Worm (Caenorhabditis elegans) whole organism, young adult: Measurements from ENCODE around the gene ced-4.
A peak's percentile ranks its signal among the peaks of the same experiment; 100 is the strongest.

Experiments used
- B0019.2 ChIP-seq: fragments of 200-800 bp; sonication (Bioruptor generic); conservative IDR thresholded peaks from 2 replicates; pipeline ENCODE4 v1.3.6; 2022; ENCODE audit warnings: missing genetic modification reagents, missing genetic modification characterization, missing compliant biosample characterization
- B0336.3 ChIP-seq: fragments of 200-800 bp; sonication (Bioruptor generic); IDR thresholded peaks from 2 replicates; pipeline ENCODE4 v1.3.6; 2022; ENCODE audit warnings: missing genetic modification characterization, missing compliant biosample characterization
- F23B12.7 ChIP-seq: sonication (generic microtip); optimal IDR thresholded peaks from 2 replicates; lab custom pipeline; 2017; ENCODE audit warnings: missing genetic modification characterization, mild to moderate bottlenecking, missing compliant biosample characterization, antibody characterized with exemption, moderate library complexity; ENCODE audit not compliant: insufficient read depth
- F37B4.10 ChIP-seq: fragments of 200-800 bp; sonication (Bioruptor generic); IDR thresholded peaks from 2 replicates; pipeline ENCODE4 v1.3.6; 2022; ENCODE audit warnings: missing genetic modification characterization, missing compliant biosample characterization
- T07F8.4 ChIP-seq: sonication (generic microtip); optimal IDR thresholded peaks from 2 replicates; lab custom pipeline; 2016; ENCODE audit warnings: mild to moderate bottlenecking, missing genetic modification characterization, moderate library complexity, missing compliant biosample characterization
- Y53G8AR.9 ChIP-seq: fragments of 200-800 bp; sonication (Bioruptor generic); conservative IDR thresholded peaks from 2 replicates; pipeline ENCODE4 v1.3.6; 2022; ENCODE audit warnings: missing genetic modification reagents, missing genetic modification characterization, missing compliant biosample characterization
- aptf-3 ChIP-seq: fragments of 200-800 bp; sonication (Bioruptor generic); IDR thresholded peaks from 2 replicates; pipeline ENCODE4 v1.3.6; 2022; ENCODE audit warnings: missing genetic modification characterization, missing compliant biosample characterization
- attf-5 ChIP-seq: fragments of 200-800 bp; sonication (Bioruptor generic); optimal IDR thresholded peaks from 2 replicates; lab custom pipeline; 2018; ENCODE audit warnings: mild to moderate bottlenecking, missing genetic modification characterization, missing compliant biosample characterization
- attf-6 ChIP-seq: fragments of 200-800 bp; sonication (Bioruptor generic); IDR thresholded peaks from 2 replicates; pipeline ENCODE4 v1.3.6; 2022; ENCODE audit warnings: missing genetic modification reagents, missing genetic modification characterization, missing compliant biosample characterization
- bed-1 ChIP-seq: fragments of 200-800 bp; sonication (Bioruptor generic); IDR thresholded peaks from 2 replicates; pipeline ENCODE4 v1.3.6; 2022; ENCODE audit warnings: missing genetic modification reagents, missing genetic modification characterization, missing compliant biosample characterization
- ceh-40 ChIP-seq: fragments of 200-800 bp; sonication (Bioruptor generic); IDR thresholded peaks from 2 replicates; pipeline ENCODE4 v1.3.6; 2022; ENCODE audit warnings: missing genetic modification characterization, missing compliant biosample characterization
- chd-7 ChIP-seq: sonication (generic microtip); optimal IDR thresholded peaks from 2 replicates; lab custom pipeline; 2016; ENCODE audit warnings: mild to moderate bottlenecking, missing genetic modification characterization, moderate library complexity, missing compliant biosample characterization
- egl-44 ChIP-seq: fragments of 200-800 bp; sonication (Bioruptor generic); IDR thresholded peaks from 2 replicates; pipeline ENCODE4 v1.3.6; 2022; ENCODE audit warnings: missing genetic modification reagents, missing genetic modification characterization, missing compliant biosample characterization
- egrh-3 ChIP-seq: fragments of 200-800 bp; sonication (Bioruptor generic); IDR thresholded peaks from 2 replicates; pipeline ENCODE4 v1.3.6; 2022; ENCODE audit warnings: missing genetic modification reagents, missing genetic modification characterization, missing compliant biosample characterization
- ets-4 ChIP-seq: fragments of 200-800 bp; sonication (Bioruptor generic); optimal IDR thresholded peaks from 2 replicates; lab custom pipeline; 2018; ENCODE audit warnings: mild to moderate bottlenecking, missing genetic modification characterization, missing compliant biosample characterization
- hmg-1.2 ChIP-seq: fragments of 200-800 bp; sonication (Bioruptor generic); IDR thresholded peaks from 2 replicates; pipeline ENCODE4 v1.3.6; 2022; ENCODE audit warnings: missing genetic modification reagents, missing genetic modification characterization, missing compliant biosample characterization
- hrde-1 ChIP-seq: sonication (generic microtip); optimal IDR thresholded peaks from 2 replicates; lab custom pipeline; 2016; ENCODE audit warnings: missing genetic modification characterization, mild to moderate bottlenecking, missing compliant biosample characterization, moderate library complexity, missing genotype, missing genetic modification reagents, borderline replicate concordance
- lin-35 ChIP-seq, 3 experiments: fragments of 150-350 bp in 2 of 3; sonication (generic microtip) in 1 of 3; optimal IDR thresholded peaks; 2 replicates each; lab custom pipeline; 2014 to 2018; ENCODE audit warnings: missing biosample characterization in 3 of 3, missing genetic modification characterization in 3 of 3, missing genetic modification reagents in 3 of 3
- madf-10 ChIP-seq: sonication (generic microtip); optimal IDR thresholded peaks from 2 replicates; lab custom pipeline; 2016; ENCODE audit warnings: mild to moderate bottlenecking, missing genetic modification characterization, missing compliant biosample characterization
- mcd-1 ChIP-seq: fragments of 200-800 bp; sonication (Bioruptor generic); IDR thresholded peaks from 2 replicates; pipeline ENCODE4 v1.3.6; 2022; ENCODE audit warnings: missing genetic modification reagents, missing genetic modification characterization, missing compliant biosample characterization
- nfya-1 ChIP-seq: sonication (generic microtip); optimal IDR thresholded peaks from 2 replicates; lab custom pipeline; 2017; ENCODE audit warnings: antibody characterized with exemption, missing compliant biosample characterization, missing genetic modification characterization, borderline replicate concordance; ENCODE audit not compliant: insufficient read depth
- nfyb-1 ChIP-seq: fragments of 200-800 bp; sonication (Bioruptor generic); IDR thresholded peaks from 2 replicates; pipeline ENCODE4 v1.3.6; 2022; ENCODE audit warnings: missing genetic modification reagents, missing genetic modification characterization, missing compliant biosample characterization
- nhr-27 ChIP-seq: fragments of 200-800 bp; sonication (Bioruptor generic); optimal IDR thresholded peaks from 2 replicates; lab custom pipeline; 2018; ENCODE audit warnings: mild to moderate bottlenecking, missing genetic modification characterization, moderate library complexity, missing compliant biosample characterization
- pbrm-1 ChIP-seq: fragments of 200-800 bp; sonication (Bioruptor generic); IDR thresholded peaks from 2 replicates; pipeline ENCODE4 v1.3.6; 2022; ENCODE audit warnings: missing genetic modification reagents, missing genetic modification characterization, missing compliant biosample characterization
- rcor-1 ChIP-seq: fragments of 200-800 bp; sonication (Bioruptor generic); IDR thresholded peaks from 2 replicates; pipeline ENCODE4 v1.3.6; 2022; ENCODE audit warnings: missing genetic modification reagents, missing genetic modification characterization, missing compliant biosample characterization
- repo-1 ChIP-seq: sonication (generic microtip); optimal IDR thresholded peaks from 2 replicates; lab custom pipeline; 2017; ENCODE audit warnings: mild to moderate bottlenecking, missing genetic modification characterization, missing compliant biosample characterization
- sdz-38 ChIP-seq: sonication (generic microtip); optimal IDR thresholded peaks from 2 replicates; lab custom pipeline; 2016; ENCODE audit warnings: missing genotype, missing genetic modification characterization, missing compliant biosample characterization
- sea-2 ChIP-seq: fragments of 200-800 bp; sonication (Bioruptor generic); IDR thresholded peaks from 2 replicates; pipeline ENCODE4 v1.3.6; 2022; ENCODE audit warnings: missing genetic modification characterization, missing compliant biosample characterization
- snpc-1.1 ChIP-seq: sonication (generic microtip); optimal IDR thresholded peaks from 2 replicates; lab custom pipeline; 2017; ENCODE audit warnings: missing genetic modification characterization, mild to moderate bottlenecking, missing compliant biosample characterization, antibody characterized with exemption, moderate library complexity, missing genotype, missing genetic modification reagents; ENCODE audit not compliant: insufficient read depth
- snpc-1.3 ChIP-seq: sonication (generic microtip); optimal IDR thresholded peaks from 2 replicates; lab custom pipeline; 2017; ENCODE audit warnings: missing genetic modification characterization, mild to moderate bottlenecking, missing compliant biosample characterization, antibody characterized with exemption, moderate library complexity, missing genotype, missing genetic modification reagents; ENCODE audit not compliant: insufficient read depth
- somi-1 ChIP-seq: fragments of 200-800 bp; sonication (Bioruptor generic); optimal IDR thresholded peaks from 2 replicates; lab custom pipeline; 2018; ENCODE audit warnings: mild to moderate bottlenecking, missing genetic modification characterization, missing compliant biosample characterization
- sptf-2 ChIP-seq: fragments of 200-800 bp; sonication (Bioruptor generic); optimal IDR thresholded peaks from 2 replicates; lab custom pipeline; 2018; ENCODE audit warnings: mild to moderate bottlenecking, missing genetic modification characterization, missing compliant biosample characterization
- tbx-9 ChIP-seq: sonication (generic microtip); optimal IDR thresholded peaks from 2 replicates; lab custom pipeline; 2016; ENCODE audit warnings: borderline replicate concordance, missing genetic modification characterization, inconsistent platforms, missing compliant biosample characterization
- tlf-1 ChIP-seq: fragments of 200-800 bp; sonication (Bioruptor generic); optimal IDR thresholded peaks from 2 replicates; lab custom pipeline; 2018; ENCODE audit warnings: mild to moderate bottlenecking, missing genetic modification characterization, missing compliant biosample characterization
- unc-130 ChIP-seq: sonication (generic microtip); optimal IDR thresholded peaks from 2 replicates; lab custom pipeline; 2016; ENCODE audit warnings: missing genetic modification reagents, missing genetic modification characterization, missing compliant biosample characterization
- ztf-18 ChIP-seq: sonication (generic microtip); optimal IDR thresholded peaks from 2 replicates; lab custom pipeline; 2016; ENCODE audit warnings: missing genotype, mild to moderate bottlenecking, missing genetic modification characterization, missing compliant biosample characterization
- ztf-22 ChIP-seq: fragments of 200-800 bp; sonication (Bioruptor generic); optimal IDR thresholded peaks from 2 replicates; lab custom pipeline; 2018; ENCODE audit warnings: mild to moderate bottlenecking, missing genetic modification characterization, moderate library complexity, missing compliant biosample characterization
- ztf-25 ChIP-seq: fragments of 200-800 bp; sonication (Bioruptor generic); IDR thresholded peaks from 2 replicates; pipeline ENCODE4 v1.3.6; 2022; ENCODE audit warnings: missing genetic modification reagents, missing genetic modification characterization, missing compliant biosample characterization
- ztf-26 ChIP-seq: sonication (generic microtip); optimal IDR thresholded peaks from 2 replicates; lab custom pipeline; 2017; ENCODE audit warnings: missing genetic modification characterization, missing compliant biosample characterization
- ztf-28 ChIP-seq: fragments of 200-800 bp; sonication (Bioruptor generic); IDR thresholded peaks from 2 replicates; pipeline ENCODE4 v1.3.6; 2022; ENCODE audit warnings: missing genetic modification reagents, missing genetic modification characterization, missing compliant biosample characterization

ced-4 gene

ce11 chrIII:4890997-4891396 is 38.9 kb downstream of the ced-4 start, which contains the start of gene F26F4.5 (continued):
- peak; percentile 21 for TF ChIP-seq ztf-18 (tag; lab: Kevin White, UChicago)
- TF ChIP-seq, all 124 proteins: peak for 11

- no peak for TF ChIP-seq hmg-1.2 (GFP tag; lab: Robert Waterston, UW)
- TF ChIP-seq hrde-1 = no peak
- TF ChIP-seq aptf-3 = no peak
- no peak for TF ChIP-seq rcor-1 (GFP tag; lab: Robert Waterston, UW)
- no peak for TF ChIP-seq sea-2 (GFP tag; lab: Robert Waterston, UW)
- no peak for TF ChIP-seq T07F8.4
- TF ChIP-seq nfyb-1 = no peak
- TF ChIP-seq chd-7 (tag; lab: Kevin White, UChicago) = no peak
- no peak for TF ChIP-seq ztf-25 (GFP tag; lab: Robert Waterston, UW)
- no peak for TF ChIP-seq mcd-1 (GFP tag; lab: Robert Waterston, UW)
- no peak for TF ChIP-seq sptf-2 (GFP tag; lab: Kevin White, UChicago)
- TF ChIP-seq nfya-1 (tag; lab: Kevin White, UChicago) = no peak
- TF ChIP-seq somi-1 (GFP tag; lab: Kevin White, UChicago) = no peak
- TF ChIP-seq ztf-28 (GFP tag; lab: Robert Waterston, UW) = no peak
- TF ChIP-seq sdz-38 = no peak
- TF ChIP-seq snpc-1.3 (tag; lab: Kevin White, UChicago) = no peak
- no peak for TF ChIP-seq B0019.2 (GFP tag; lab: Robert Waterston, UW)
- TF ChIP-seq unc-130 = no peak
- no peak for TF ChIP-seq attf-5 (GFP tag; lab: Kevin White, UChicago)
- TF ChIP-seq F23B12.7 (tag; lab: Kevin White, UChicago) = no peak
Observed at ce11 chrIII:4893540-4893939, 41.4 kb downstream of the ced-4 start, which contains the start of gene F26F4.6. Gene F26F4.6, minus strand, starts transcription at chrIII:4893640.

- no peak for TF ChIP-seq madf-10
- TF ChIP-seq lin-35 (GFP tag; optimal IDR thresholded peaks at IDR 0.05; lab: Kevin White, UChicago) = no peak
Observed at ce11 chrIII:4895313-4895712, 43.2 kb downstream of the ced-4 start.

- TF ChIP-seq egrh-3 (GFP tag; lab: Robert Waterston, UW) (no peak), tbx-9 (tag; lab: Kevin White, UChicago) (no peak), ets-4 (GFP tag; lab: Kevin White, UChicago) (no peak), repo-1 (tag; lab: Kevin White, UChicago) (no peak), pbrm-1 (GFP tag; lab: Robert Waterston, UW) (no peak)
Observed at ce11 chrIII:4899035-4899578, 47.0 kb downstream of the ced-4 start, which contains the start of gene nhl-2. Gene nhl-2, minus strand, starts transcription at chrIII:4899085.

ce11 chrIII:4899728-4900127 is 47.6 kb downstream of the ced-4 start:
- TF ChIP-seq ceh-40 (GFP tag; lab: Robert Waterston, UW) = no peak
- peak; percentile 94 for TF ChIP-seq F37B4.10 (GFP tag; lab: Robert Waterston, UW)
- TF ChIP-seq snpc-1.1 = no peak
- TF ChIP-seq attf-6 (GFP tag; lab: Robert Waterston, UW) = 0 out of 2 replicates have a peak, but pooled peaks have one; percentile 62
- peak; percentile 97 for TF ChIP-seq repo-1 (tag; lab: Kevin White, UChicago)
- peak; percentile 80 for TF ChIP-seq nhr-27 (tag; lab: Kevin White, UChicago)
- peak; percentile 99 for TF ChIP-seq ets-4 (GFP tag; lab: Kevin White, UChicago)
- peak; percentile 87 for TF ChIP-seq ztf-18 (tag; lab: Kevin White, UChicago)
- TF ChIP-seq snpc-1.3 (tag; lab: Kevin White, UChicago) = no peak
- peak; percentile 86 for TF ChIP-seq ztf-28 (GFP tag; lab: Robert Waterston, UW)
- TF ChIP-seq egl-44 (GFP tag; lab: Robert Waterston, UW) = peak; percentile 98
- TF ChIP-seq B0336.3 (GFP tag; lab: Robert Waterston, UW) = peak; percentile 100
- TF ChIP-seq tlf-1 (GFP tag; lab: Kevin White, UChicago) = peak; percentile 98
- TF ChIP-seq aptf-3 = no peak
- peak; percentile 86; the same call in 1 of the 2 replicates for TF ChIP-seq bed-1 (GFP tag; lab: Robert Waterston, UW)
- peak; percentile 97 for TF ChIP-seq sea-2 (GFP tag; lab: Robert Waterston, UW)
- TF ChIP-seq ztf-22 (GFP tag; lab: Kevin White, UChicago) = peak; percentile 99
- TF ChIP-seq ztf-26 (tag; lab: Kevin White, UChicago) = peak; percentile 99
- TF ChIP-seq Y53G8AR.9 (GFP tag; lab: Robert Waterston, UW) = peak; percentile 96
- TF ChIP-seq ztf-25 (GFP tag; lab: Robert Waterston, UW) = 0 out of 2 replicates have a peak, but pooled peaks have one; percentile 70
